Worm (Caenorhabditis elegans) whole organism, late embryonic: Measurements from ENCODE around the gene unc-50.

Source experiments
- F13H6.1 ChIP-seq: sonication (generic microtip); optimal IDR thresholded peaks from 2 replicates; lab custom pipeline; 2016; ENCODE audit warnings: missing genetic modification characterization, missing compliant biosample characterization
- K09A11.1 ChIP-seq: sonication (generic microtip); optimal IDR thresholded peaks from 2 replicates; lab custom pipeline; 2017; ENCODE audit warnings: antibody characterized with exemption, mild to moderate bottlenecking, missing genetic modification characterization, missing compliant biosample characterization; ENCODE audit not compliant: insufficient read depth

- TF ChIP-seq F13H6.1 (tag; lab: Kevin White, UChicago), result no peak
- no peak for TF ChIP-seq K09A11.1
These were observed 32.3 kb downstream of the unc-50 start, which contains the start of gene K10G9.2 for ce11 chrIII:10285623-10286022.
